Fruit fly (Drosophila melanogaster) S2 (cell line): ENCODE data around the gene PH4alphaNE1.

ENCODE experiments used
- CG8478 ChIP-seq: fragments of >200 bp; optimal IDR thresholded peaks from 2 replicates; lab custom pipeline; 2018
- CTCF ChIP-seq, 2 experiments: fragments of >200 bp; optimal IDR thresholded peaks; 2 replicates each; lab custom pipeline; 2018

Gene PH4alphaNE1

DNA sequence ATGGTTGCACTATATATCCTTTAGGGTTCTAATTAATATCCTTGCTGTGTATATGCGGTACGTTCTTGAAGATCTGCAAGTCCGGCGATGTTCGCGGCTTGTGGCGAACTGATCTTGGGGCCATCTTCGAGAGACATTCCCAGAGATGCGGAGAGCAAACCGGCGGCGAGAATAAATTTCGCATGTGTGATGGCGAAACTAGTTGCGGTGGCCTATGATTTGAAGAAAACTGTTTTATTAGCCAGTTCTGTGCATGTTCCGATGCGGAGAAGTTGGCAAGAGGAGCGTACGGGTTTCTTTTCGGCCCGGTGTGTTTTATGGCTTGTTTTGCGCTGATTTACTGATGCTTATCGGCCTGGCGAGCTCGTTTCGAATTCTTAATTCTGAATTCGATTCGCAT is at the start of gene PH4alphaNE1:
Gene PH4alphaNE1, minus strand, starts transcription at position 101 of the 400 bp plus-strand sequence.
- TF ChIP-seq CG8478: no peak
- no peak for TF ChIP-seq CTCF (optimal IDR thresholded peaks at IDR 0.05; lab: Kevin White, UChicago)

DNA sequence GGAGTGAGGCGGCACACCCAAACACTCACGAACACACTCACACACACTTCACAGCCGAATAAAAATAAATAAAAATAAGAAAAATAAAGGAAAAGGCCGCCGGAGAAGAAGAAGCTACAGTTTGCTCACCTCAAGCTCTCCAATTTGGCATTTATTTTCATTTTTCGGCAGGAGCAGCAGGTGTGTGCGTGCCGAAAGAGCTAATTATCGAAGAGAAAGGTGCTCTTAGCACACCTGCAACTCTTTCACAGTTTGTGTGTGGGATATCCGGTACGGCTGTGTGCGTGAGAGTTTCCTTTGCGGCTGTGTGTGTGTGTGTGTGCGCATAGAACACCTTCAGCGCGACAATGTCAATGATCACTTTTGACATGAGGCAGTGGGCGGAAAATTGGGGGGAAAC is 44.8 kb upstream of the PH4alphaNE1 start:
- no peak for TF ChIP-seq CTCF (optimal IDR thresholded peaks at IDR 0.05; lab: Kevin White, UChicago)
- no peak for TF ChIP-seq CG8478

DNA sequence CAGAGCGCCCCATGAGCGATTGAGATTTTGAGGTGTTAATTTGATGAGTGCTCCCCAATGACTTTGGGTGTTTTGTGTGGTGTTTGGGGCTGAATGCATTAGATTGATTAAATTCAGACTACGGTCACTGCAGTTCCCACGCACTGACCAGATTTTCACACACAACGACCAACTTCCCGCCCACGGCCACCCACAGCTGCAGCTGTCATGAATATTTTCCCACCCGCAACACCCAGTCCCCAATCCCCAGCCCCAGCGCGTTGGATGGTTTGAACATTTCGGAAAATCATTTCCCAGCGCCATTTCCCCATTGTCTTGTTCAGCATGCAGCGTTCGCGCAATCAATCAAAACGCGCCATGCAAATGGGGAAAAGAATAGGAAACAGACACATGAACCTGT is 41.3 kb upstream of the PH4alphaNE1 start:
- TF ChIP-seq CG8478 (no peak), CTCF (optimal IDR thresholded peaks at IDR 0.05; lab: Kevin White, UChicago) (no peak)

DNA sequence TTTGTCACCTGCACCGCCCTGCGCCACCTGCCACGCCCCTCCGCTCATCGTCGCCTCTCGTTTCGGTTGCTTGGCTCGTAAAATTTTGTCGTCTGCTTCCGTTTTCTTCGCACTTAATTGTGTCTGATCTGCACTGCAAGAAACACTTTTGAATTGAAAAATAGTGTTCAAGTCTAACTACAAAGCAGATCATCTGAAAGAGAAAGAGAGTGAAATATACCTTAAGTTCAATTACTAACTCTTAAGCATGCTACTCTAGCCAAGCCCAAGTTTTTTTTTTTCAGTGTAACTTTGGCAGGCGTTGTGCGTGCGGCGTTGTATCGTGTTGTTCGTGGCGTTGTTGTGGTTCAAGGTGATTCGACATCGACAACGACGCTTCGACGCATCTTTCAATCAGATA is 40.1 kb upstream of the PH4alphaNE1 start:
- TF ChIP-seq CG8478 (no peak), CTCF (optimal IDR thresholded peaks at IDR 0.05; lab: Kevin White, UChicago) (no peak)

DNA sequence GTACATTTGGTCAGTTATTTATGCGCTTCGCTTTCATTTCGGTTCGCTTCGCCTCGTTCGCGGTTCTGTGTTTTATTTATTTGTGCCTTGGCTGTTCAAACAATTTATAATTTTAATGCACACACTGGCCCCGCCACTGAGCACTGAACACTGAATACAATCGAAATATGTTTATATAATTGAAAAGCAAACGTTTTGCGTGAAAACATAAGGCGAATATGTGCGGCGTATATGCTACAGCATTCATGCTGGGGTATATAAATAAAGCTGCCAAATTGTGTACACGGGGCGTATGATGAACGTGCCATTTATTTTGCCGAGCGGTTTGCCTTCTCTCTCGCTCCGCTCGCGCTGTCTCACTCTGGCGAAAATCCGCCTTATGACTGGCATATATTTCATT is 36.8 kb upstream of the PH4alphaNE1 start:
- TF ChIP-seq CG8478: no peak
- TF ChIP-seq CTCF (optimal IDR thresholded peaks at IDR 0.05; lab: Kevin White, UChicago): no peak

DNA sequence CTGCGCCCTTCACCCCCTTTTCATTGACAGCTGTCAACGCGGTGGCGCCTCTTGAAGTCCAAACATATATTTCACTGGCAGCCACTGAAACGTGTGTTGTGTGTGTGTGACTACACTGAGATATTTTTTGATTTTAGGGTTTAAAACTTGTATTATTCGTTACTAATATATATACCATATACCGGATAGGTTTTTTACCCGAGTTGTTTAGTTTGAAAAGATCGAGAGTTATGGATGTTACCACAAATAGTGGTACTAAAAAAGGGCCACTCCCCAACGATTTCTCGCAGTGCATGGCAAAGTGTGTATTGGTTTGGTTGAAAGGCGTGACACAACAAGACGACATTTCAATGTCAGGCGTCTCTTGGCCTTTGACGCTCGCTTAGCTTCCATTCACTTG is 36.3 kb upstream of the PH4alphaNE1 start:
- TF ChIP-seq CTCF (optimal IDR thresholded peaks at IDR 0.05; lab: Kevin White, UChicago) (no peak), CG8478 (no peak)

DNA sequence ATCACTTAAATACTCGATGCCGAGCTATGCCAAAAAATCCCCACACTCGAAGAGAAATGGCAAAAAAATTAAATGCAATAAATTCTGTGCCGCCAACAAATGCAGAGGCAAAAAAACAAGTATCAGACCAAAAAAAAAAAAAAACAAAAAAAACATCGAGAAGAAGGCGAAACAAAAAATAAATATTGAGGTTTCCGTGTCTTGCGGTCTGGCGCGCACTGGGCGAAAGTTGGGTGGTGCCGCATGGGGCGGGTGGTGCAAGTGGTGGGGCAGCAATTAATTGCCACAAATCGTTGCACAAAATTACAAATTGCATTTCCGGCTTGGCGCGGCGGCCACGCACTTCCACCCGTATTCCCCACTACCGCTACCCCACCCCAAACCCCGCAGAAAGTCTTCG is 34.3 kb upstream of the PH4alphaNE1 start:
- no peak for TF ChIP-seq CG8478
- TF ChIP-seq CTCF (optimal IDR thresholded peaks at IDR 0.05; lab: Kevin White, UChicago): no peak

DNA sequence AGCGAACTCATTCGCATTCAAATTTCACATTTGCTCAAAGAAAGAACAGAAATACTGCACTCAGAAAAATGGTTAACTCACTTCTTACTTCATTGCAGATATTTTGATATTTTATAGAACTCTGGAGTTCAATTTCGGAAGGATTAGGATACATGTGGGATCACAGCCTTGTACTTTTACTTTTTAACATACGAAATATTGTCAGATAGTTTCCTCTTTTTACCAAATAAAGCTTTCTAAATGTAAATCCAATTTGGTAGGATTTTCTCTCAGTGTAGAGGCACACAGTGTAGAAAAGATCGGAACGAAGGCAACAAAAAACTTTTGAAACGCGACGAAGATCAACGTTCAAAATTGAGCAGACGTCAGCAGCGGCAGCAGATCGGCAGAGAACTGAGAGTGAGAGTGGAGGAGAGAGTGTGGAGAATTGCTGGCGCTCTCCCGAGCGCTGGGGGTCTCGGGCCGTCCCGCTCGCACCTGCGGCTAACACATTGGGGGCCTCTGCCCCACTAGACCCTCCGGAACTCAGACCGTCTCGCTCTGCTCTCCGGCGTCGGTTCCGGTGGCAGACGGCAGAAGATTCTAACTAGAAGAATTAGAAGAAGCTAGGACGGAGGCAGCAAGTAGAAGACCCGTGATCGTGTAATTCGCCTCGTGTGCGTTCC is 32.0 kb upstream of the PH4alphaNE1 start, which contains the start of gene tmod:
Gene tmod, plus strand, starts transcription at position 619 of the 665 bp plus-strand sequence.
- TF ChIP-seq CTCF (optimal IDR thresholded peaks at IDR 0.05; lab: Kevin White, UChicago): no peak
- no peak for TF ChIP-seq CG8478

DNA sequence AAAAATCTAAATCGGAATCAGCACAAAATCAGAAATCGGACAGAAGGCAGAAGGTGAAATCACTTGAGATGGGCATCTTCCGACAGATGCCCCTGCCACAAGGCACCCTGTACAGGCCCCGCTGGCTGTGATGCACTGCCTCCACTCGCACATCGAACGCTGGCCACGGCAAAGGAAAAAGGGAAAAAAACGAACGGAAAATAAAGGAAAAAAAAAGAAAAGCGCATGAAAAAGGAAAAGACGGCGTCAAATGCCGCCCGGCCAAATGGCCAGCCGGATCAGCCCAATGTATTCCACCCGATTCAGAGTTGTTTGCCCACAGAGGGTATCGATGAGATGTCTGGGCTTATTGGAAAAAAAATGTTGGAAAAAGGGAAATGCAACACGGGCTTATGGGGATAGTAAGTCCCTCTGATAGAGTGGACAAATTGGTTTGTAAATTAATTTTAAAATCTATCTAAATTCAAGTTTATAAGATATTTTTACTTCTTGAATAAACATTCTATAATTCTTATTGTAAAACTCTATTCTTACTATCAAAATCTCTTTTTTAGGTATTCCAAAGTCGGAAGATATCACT is 31.1 kb upstream of the PH4alphaNE1 start:
- no peak for TF ChIP-seq CG8478
- no peak for TF ChIP-seq CTCF (optimal IDR thresholded peaks at IDR 0.05; lab: Kevin White, UChicago)

DNA sequence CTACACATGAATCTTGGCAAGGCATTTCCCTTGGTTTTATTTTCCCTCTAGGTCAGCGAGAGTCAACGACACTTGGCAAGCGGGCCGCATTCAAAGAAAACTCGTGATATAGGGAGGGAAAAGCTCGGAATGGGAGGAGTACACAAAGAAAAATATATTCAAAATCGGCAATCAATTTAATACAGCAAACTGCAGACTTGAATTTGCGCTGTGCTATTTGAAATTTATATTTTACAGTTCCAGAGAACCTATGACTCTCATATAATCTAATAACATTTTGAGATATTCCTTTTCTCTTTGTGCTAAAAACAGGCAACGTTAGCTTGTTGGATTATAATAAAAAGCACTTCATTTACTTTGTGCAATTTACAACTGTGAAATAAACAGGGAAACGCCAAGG is 29.4 kb upstream of the PH4alphaNE1 start:
- TF ChIP-seq CTCF (optimal IDR thresholded peaks at IDR 0.05; lab: Kevin White, UChicago): no peak
- no peak for TF ChIP-seq CG8478

DNA sequence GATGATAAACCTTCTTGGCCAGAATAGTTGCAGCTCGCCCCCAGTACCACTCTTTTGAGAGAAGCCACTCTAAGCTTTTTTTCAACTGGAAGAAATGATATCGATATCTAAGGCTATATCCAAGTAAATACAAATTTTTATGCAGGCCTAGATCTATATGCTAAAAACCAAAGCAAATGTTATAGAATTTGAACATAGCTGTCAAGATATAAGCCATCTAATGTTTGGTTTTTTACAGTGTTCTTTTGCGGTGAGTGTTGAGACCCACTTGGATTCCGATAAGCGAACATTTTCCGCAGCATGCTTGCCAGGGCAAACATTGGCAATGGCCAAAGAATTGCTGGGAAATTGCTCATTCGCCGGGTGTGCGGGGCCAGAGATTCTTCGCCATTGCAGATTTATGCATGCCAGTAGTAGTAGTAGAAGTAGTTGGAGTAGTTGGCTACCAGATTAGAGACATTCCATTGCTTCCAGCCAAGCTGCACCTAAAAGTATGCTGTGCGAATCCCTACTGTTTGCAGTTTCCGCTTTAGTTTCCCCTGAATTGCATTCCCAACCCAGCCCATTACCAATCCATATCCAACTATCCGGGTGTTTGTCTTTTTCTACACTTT is 28.7 kb upstream of the PH4alphaNE1 start:
- TF ChIP-seq CG8478 (no peak), CTCF (optimal IDR thresholded peaks at IDR 0.05; lab: Kevin White, UChicago) (no peak)

DNA sequence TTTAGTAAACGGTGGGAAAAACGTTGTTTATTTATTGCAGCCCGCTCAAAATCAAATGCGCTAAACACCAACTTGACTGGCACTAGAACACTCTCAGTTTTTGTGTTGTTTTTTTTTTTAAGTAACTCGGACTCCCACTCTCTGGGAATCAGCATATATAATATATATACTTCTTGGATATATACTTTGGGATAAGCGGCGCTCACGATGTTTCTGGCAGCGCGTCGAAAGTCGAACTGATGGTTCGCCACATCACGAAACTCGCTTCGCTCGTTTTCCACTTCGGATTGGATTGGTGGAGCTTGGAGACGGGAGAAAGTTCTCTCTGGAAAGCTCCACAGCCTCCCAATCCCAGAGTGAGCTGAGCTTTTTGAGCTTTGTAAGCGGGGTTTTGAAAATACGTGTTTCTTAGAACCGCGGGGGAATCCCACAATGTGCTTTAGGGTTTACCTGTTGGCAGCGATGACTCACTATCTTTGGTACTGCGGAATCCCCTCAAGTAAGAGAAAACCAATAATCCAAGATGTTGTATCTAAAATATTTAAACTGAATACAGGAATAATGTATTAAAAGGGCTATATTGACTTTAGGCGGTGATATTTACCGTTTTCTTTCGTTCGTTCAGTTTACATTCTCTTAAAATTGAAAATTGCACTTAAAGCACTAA is 26.8 kb upstream of the PH4alphaNE1 start, which contains the start of gene jdp:
Gene jdp, minus strand, starts transcription at position 239 of the 667 bp plus-strand sequence.
- no peak for TF ChIP-seq CTCF (optimal IDR thresholded peaks at IDR 0.05; lab: Kevin White, UChicago)
- no peak for TF ChIP-seq CG8478

DNA sequence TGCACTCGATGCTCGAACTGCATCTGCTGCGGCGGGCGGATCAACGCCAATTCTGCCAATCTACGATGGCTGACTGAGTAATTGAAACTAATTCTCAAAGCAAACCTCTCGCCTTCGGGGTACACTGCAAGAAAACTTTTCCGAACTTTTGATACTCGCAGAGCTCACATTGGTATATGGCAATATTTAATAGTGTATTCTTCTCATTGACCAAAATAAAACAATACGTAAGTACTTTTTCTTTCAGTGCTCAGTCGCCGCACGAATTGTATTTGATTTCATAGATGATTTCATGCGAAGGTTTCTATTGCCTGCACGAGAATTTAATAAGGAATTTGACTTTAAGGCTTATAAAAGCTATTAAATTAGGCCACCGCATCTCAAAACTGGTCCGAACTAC is 25.5 kb upstream of the PH4alphaNE1 start:
- TF ChIP-seq CG8478 (no peak), CTCF (optimal IDR thresholded peaks at IDR 0.05; lab: Kevin White, UChicago) (no peak)

DNA sequence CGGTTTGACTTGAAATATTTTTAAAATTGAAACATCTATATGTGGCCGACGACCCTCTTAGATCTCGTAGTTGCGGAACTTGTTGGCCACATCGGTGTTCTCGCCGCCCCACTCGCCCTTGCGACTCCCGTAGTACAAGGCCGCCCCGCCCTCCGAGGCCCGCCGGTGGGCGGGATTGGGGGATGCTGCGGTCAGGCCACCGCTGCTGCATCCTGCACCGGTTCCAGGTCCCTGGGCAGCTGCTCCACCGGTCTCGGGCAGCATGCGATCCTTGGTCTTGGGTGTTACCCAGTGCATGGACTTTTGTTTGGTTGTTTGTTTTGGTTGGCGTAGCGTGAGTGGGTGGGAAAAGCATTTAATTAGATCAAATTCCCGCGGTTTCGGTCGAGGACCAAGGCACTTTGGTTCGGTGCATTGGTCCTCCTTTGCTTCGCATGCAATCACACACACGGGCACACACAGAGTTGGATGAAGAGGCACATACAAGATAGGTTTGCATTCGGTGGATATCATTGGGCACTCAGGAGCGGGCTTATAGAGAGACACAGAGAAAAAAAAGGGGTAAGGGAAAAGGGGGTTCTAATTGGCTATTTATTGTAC is 18.2 kb upstream of the PH4alphaNE1 start:
- no peak for TF ChIP-seq CTCF (optimal IDR thresholded peaks at IDR 0.05; lab: Kevin White, UChicago)
- TF ChIP-seq CG8478: no peak

DNA sequence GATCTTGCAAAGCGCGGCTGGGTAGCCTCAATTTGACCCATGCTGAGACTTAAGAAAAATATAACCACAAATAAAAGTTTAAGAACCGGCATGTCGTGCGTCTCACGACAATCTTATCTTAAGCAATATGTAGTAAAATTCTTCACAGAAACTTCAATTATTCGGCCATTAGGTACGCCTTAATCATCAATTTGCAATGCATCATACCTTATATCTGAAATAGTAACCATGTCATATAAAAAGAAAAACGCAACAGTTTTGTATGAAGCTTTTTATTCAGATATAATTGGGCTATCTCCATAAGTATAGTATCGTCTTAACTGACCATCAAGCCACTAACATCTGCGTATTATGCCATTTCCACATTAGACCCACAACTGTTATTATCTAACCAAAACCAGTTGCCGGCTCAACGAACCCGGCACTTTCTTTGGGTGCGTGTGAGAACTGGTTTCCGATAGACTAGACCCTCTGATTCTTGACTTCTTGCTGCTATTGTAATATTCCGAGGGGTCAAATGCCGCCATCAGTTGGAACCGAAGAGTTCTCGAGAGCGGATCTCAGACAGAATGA is 14.2 kb upstream of the PH4alphaNE1 start, which contains the start of the genes CG31524 and CG9698:
Gene CG31524, minus strand, starts transcription at position 101 of the 573 bp plus-strand sequence.
Gene CG9698, plus strand, starts transcription at position 523 of the 573 bp plus-strand sequence.
- TF ChIP-seq CTCF (optimal IDR thresholded peaks at IDR 0.05; lab: Kevin White, UChicago): no peak
- TF ChIP-seq CG8478: no peak
